Worm (Caenorhabditis elegans): ENCODE data around the gene Y67D8C.22.

Gene Y67D8C.22

ce11 chrIV:3046009-3046408, 30.1 kb downstream of the Y67D8C.22 start (continued):
- TF ChIP-seq let-526 (GFP tag; IDR thresholded peaks at IDR 0.05) (no peak), lin-54 (GFP tag; optimal IDR thresholded peaks at IDR 0.05) (no peak), lsl-1 (GFP tag; optimal IDR thresholded peaks at IDR 0.05) (no peak)

ce11 chrIV:3044158-3044557, 31.9 kb downstream of the Y67D8C.22 start:
- 0 out of 2 replicates have a peak, but pooled peaks have one; percentile 9 for TF ChIP-seq lin-26 (GFP tag; IDR thresholded peaks at IDR 0.05)
- TF ChIP-seq zfh-2 (GFP tag; conservative IDR thresholded peaks at IDR 0.05) = peak; percentile 81
- TF ChIP-seq egrh-3 (GFP tag; IDR thresholded peaks at IDR 0.05) = peak; percentile 76; the same call in 1 of the 2 replicates
- TF ChIP-seq rcor-1 (GFP tag; IDR thresholded peaks at IDR 0.05) = no peak
- no peak for TF ChIP-seq snpc-1.1 (tag; optimal IDR thresholded peaks at IDR 0.05; ENCODE audit: insufficient read depth)
- no peak for TF ChIP-seq let-607 (tag; optimal IDR thresholded peaks at IDR 0.05)

- TF ChIP-seq nhr-90 (tag; optimal IDR thresholded peaks at IDR 0.05) (no peak), C06A6.2 (GFP tag; conservative IDR thresholded peaks at IDR 0.05) (no peak), zfh-2 (GFP tag; conservative IDR thresholded peaks at IDR 0.05) (peak; percentile 86), F22D6.2 (tag; optimal IDR thresholded peaks at IDR 0.05) (no peak), nfyb-1 (GFP tag; IDR thresholded peaks at IDR 0.05) (0 out of 2 replicates have a peak, but pooled peaks have one; percentile 10), egrh-3 (GFP tag; IDR thresholded peaks at IDR 0.05) (peak; percentile 65), let-526 (GFP tag; IDR thresholded peaks at IDR 0.05) (no peak), F39B2.1 (GFP tag; IDR thresholded peaks at IDR 0.05) (no peak), hlh-26 (GFP tag; conservative IDR thresholded peaks at IDR 0.05) (no peak), die-1 (tag; optimal IDR thresholded peaks at IDR 0.05) (no peak), mes-4 (tag; optimal IDR thresholded peaks at IDR 0.05) (no peak), attf-5 (GFP tag; optimal IDR thresholded peaks at IDR 0.05) (no peak), aptf-2 (GFP tag; conservative IDR thresholded peaks at IDR 0.05) (no peak)
Measured at ce11 chrIV:3038740-3039139, 37.4 kb downstream of the Y67D8C.22 start.

- TF ChIP-seq tbp1 (GFP tag; optimal IDR thresholded peaks at IDR 0.05) (no peak), repo-1 (tag; optimal IDR thresholded peaks at IDR 0.05) (no peak), ztf-25 (GFP tag; IDR thresholded peaks at IDR 0.05) (no peak), snpc-1.1 (tag; optimal IDR thresholded peaks at IDR 0.05; ENCODE audit: insufficient read depth) (no peak), egrh-3 (GFP tag; IDR thresholded peaks at IDR 0.05) (peak; percentile 15; the same call in 1 of the 2 replicates), ekl-4 (GFP tag; IDR thresholded peaks at IDR 0.05) (0 out of 2 replicates have a peak, but pooled peaks have one; percentile 44), ceh-58 (GFP tag; IDR thresholded peaks at IDR 0.05) (0 out of 2 replicates have a peak, but pooled peaks have one; percentile 25), zfh-2 (GFP tag; conservative IDR thresholded peaks at IDR 0.05) (peak; percentile 81), egl-18 (GFP tag; IDR thresholded peaks at IDR 0.05) (no peak), pbrm-1 (GFP tag; IDR thresholded peaks at IDR 0.05) (no peak)
Measured at ce11 chrIV:3037932-3038331, 38.2 kb downstream of the Y67D8C.22 start.

ce11 chrIV:3035375-3035774, 40.7 kb downstream of the Y67D8C.22 start:
- peak; percentile 52; the same call in 1 of the 2 replicates for TF ChIP-seq zfh-2 (GFP tag; conservative IDR thresholded peaks at IDR 0.05)
- peak; percentile 54; the same call in 1 of the 2 replicates for TF ChIP-seq egrh-3 (GFP tag; IDR thresholded peaks at IDR 0.05)
- no peak for TF ChIP-seq sea-2 (GFP tag; IDR thresholded peaks at IDR 0.05)

ce11 chrIV:3032020-3032419, 44.1 kb downstream of the Y67D8C.22 start:
- TF ChIP-seq T26A5.8 (tag; optimal IDR thresholded peaks at IDR 0.05) (peak; percentile 24), C06A6.2 (GFP tag; conservative IDR thresholded peaks at IDR 0.05) (no peak), nhr-120 (GFP tag; IDR thresholded peaks at IDR 0.05) (no peak), chd-7 (tag; optimal IDR thresholded peaks at IDR 0.05) (peak; percentile 79), hrde-1 (tag; optimal IDR thresholded peaks at IDR 0.05; ENCODE audit: borderline replicate concordance) (peak; percentile 7), ama-1 (optimal IDR thresholded peaks at IDR 0.05) (no peak), ama-1 (GFP tag; optimal IDR thresholded peaks at IDR 0.05) (no peak), hmg-1.2 (GFP tag; IDR thresholded peaks at IDR 0.05) (0 out of 2 replicates have a peak, but pooled peaks have one; percentile 4), attf-6 (GFP tag; IDR thresholded peaks at IDR 0.05) (no peak), F52B5.7 (tag; optimal IDR thresholded peaks at IDR 0.05) (peak; percentile 80), madf-3 (GFP tag; IDR thresholded peaks at IDR 0.05) (0 out of 2 replicates have a peak, but pooled peaks have one; percentile 42), nhr-179 (tag; optimal IDR thresholded peaks at IDR 0.05) (no peak), ztf-25 (GFP tag; IDR thresholded peaks at IDR 0.05) (0 out of 2 replicates have a peak, but pooled peaks have one; percentile 27), F49E8.2 (tag; optimal IDR thresholded peaks at IDR 0.05; ENCODE audit: insufficient read depth) (no peak), F57C9.4 (tag; optimal IDR thresholded peaks at IDR 0.05) (peak; percentile 84)
